Fruit fly (Drosophila melanogaster) whole organism, embryonic: ENCODE results near the gene CG43815.

Experiments used
- CG10565 ChIP-seq: fragments of 200-800 bp; sonication (Bioruptor generic); optimal IDR thresholded peaks from 3 replicates; lab custom pipeline; 2016; ENCODE audit warnings: missing biosample characterization, mild to moderate bottlenecking, missing genetic modification characterization
- CG11696 ChIP-seq: fragments of 200-800 bp; sonication (Bioruptor generic); IDR thresholded peaks from 2 replicates; pipeline ENCODE4 v1.3.6; 2022; ENCODE audit warnings: missing biosample characterization, missing genetic modification characterization
- CG1792 ChIP-seq: fragments of 200-800 bp; sonication (Bioruptor generic); optimal IDR thresholded peaks from 2 replicates; lab custom pipeline; 2016; ENCODE audit warnings: missing biosample characterization, missing genetic modification characterization
- CG31365 ChIP-seq: fragments of 200-800 bp; sonication (Bioruptor generic); optimal IDR thresholded peaks from 2 replicates; lab custom pipeline; 2018; ENCODE audit warnings: missing biosample characterization, mild to moderate bottlenecking, missing genetic modification characterization
- CG8478 ChIP-seq: fragments of >200 bp; optimal IDR thresholded peaks from 2 replicates; lab custom pipeline; 2018
- Dll ChIP-seq: fragments of 200-800 bp; sonication (Bioruptor generic); IDR thresholded peaks from 4 replicates; pipeline ENCODE4 v1.3.6; 2022; ENCODE audit warnings: missing biosample characterization, missing genetic modification characterization; ENCODE audit not compliant: partially characterized antibody
- Ptx1 ChIP-seq: fragments of 200-800 bp; sonication (Bioruptor generic); IDR thresholded peaks from 2 replicates; pipeline ENCODE4 v1.3.6; 2022; ENCODE audit warnings: missing biosample characterization, missing genetic modification characterization
- Ssrp ChIP-seq: fragments of 200-800 bp; sonication (Bioruptor generic); optimal IDR thresholded peaks from 2 replicates; lab custom pipeline; 2018; ENCODE audit warnings: missing biosample characterization, mild to moderate bottlenecking, missing genetic modification characterization, moderate library complexity
- caup ChIP-seq: fragments of 200-800 bp; sonication (Bioruptor generic); optimal IDR thresholded peaks from 3 replicates; lab custom pipeline; 2017; ENCODE audit warnings: missing biosample characterization, mild to moderate bottlenecking, missing genetic modification characterization, moderate library complexity; ENCODE audit not compliant: severe bottlenecking
- fd3F ChIP-seq: fragments of 200-800 bp; sonication (Bioruptor generic); optimal IDR thresholded peaks from 2 replicates; lab custom pipeline; 2018; ENCODE audit warnings: missing biosample characterization, mild to moderate bottlenecking, missing genetic modification characterization, moderate library complexity
- her ChIP-seq: fragments of 200-800 bp; sonication (Bioruptor generic); optimal IDR thresholded peaks from 2 replicates; lab custom pipeline; 2016; ENCODE audit warnings: missing biosample characterization, missing genetic modification characterization
- insv ChIP-seq, 2 experiments: fragments of 200-800 bp; sonication (Bioruptor generic); optimal IDR thresholded peaks; 3 replicates each; lab custom pipeline; 2016 to 2018; ENCODE audit warnings: missing biosample characterization in 2 of 2, missing genetic modification characterization in 2 of 2
- salm ChIP-seq: fragments of 200-800 bp; sonication (Bioruptor generic); optimal IDR thresholded peaks from 2 replicates; lab custom pipeline; 2018; ENCODE audit warnings: missing biosample characterization, mild to moderate bottlenecking, missing genetic modification characterization

DNA sequence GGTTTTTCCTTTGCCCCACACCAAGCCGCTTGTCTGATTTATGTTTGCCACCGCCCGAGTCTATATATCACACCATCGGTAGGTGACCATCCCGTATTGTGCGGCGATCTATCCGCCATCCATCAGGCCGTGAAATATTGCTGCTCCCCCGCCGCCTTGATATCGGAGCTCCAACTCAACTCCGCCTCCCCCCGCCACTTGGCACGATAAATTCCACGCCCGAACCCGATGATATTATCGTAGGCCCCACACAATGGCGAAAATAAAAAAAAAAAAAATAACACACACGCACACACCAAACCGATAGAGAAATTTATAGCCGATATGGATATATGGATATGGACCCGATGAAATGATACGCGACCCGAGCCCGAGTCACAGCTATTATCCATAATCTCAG is 14.8 kb downstream of the CG43815 start:
- TF ChIP-seq her (GFP tag; lab: Kevin White, UChicago) (no peak), Dll (GFP tag; lab: Robert Waterston, UW) (no peak), CG31365 (no peak), CG10565 (no peak), caup (GFP tag; lab: Kevin White, UChicago) (no peak), salm (tag; lab: Kevin White, UChicago) (no peak), CG11696 (GFP tag; lab: Robert Waterston, UW) (no peak), insv (GFP tag; optimal IDR thresholded peaks at IDR 0.05; lab: Kevin White, UChicago) (no peak), Ptx1 (GFP tag; lab: Robert Waterston, UW) (no peak), fd3F (GFP tag; lab: Kevin White, UChicago) (no peak), Ssrp (tag; lab: Kevin White, UChicago) (no peak), CG8478 (lab: Kevin White, UChicago) (no peak), CG1792 (no peak)
